Worm (Caenorhabditis elegans): ENCODE data around the gene T26A8.3.

ce11 chrIV:8432709-8433108, 6.3 kb upstream of the T26A8.3 start, which contains the start of the genes T26A8.4 and pdtf-1:
- TF ChIP-seq ztf-23 (GFP tag; IDR thresholded peaks at IDR 0.05) (peak; percentile 51; the same call in 1 of the 2 replicates), T22C8.4 (GFP tag; IDR thresholded peaks at IDR 0.05) (peak; percentile 29; the same call in 1 of the 2 replicates), cog-1 (tag; optimal IDR thresholded peaks at IDR 0.05) (peak; percentile 94), flt-1 (GFP tag; IDR thresholded peaks at IDR 0.05) (peak; percentile 86), ztf-29 (GFP tag; IDR thresholded peaks at IDR 0.05) (peak; percentile 59; the same call in 1 of the 2 replicates)
